Fruit fly (Drosophila melanogaster) whole organism, embryonic: Measurements from ENCODE around the gene Cpsf5.

Experiments used
- Antp ChIP-seq: fragments of 200-800 bp; sonication (Bioruptor generic); optimal IDR thresholded peaks from 3 replicates; lab custom pipeline; 2016; ENCODE audit warnings: missing biosample characterization, missing genetic modification characterization
- B-H2 ChIP-seq: fragments of 200-800 bp; sonication (Bioruptor generic); optimal IDR thresholded peaks from 2 replicates; lab custom pipeline; 2018; ENCODE audit warnings: missing biosample characterization, mild to moderate bottlenecking, missing genetic modification characterization
- Blimp-1 ChIP-seq: fragments of 200-800 bp; sonication (Bioruptor generic); optimal IDR thresholded peaks from 3 replicates; lab custom pipeline; 2018; ENCODE audit warnings: missing biosample characterization, missing genetic modification characterization, mild to moderate bottlenecking, moderate library complexity, missing genetic modification reagents
- CG11093 ChIP-seq: fragments of 200-800 bp; sonication (Bioruptor generic); IDR thresholded peaks from 3 replicates; pipeline ENCODE4 v1.3.6; 2022; ENCODE audit warnings: missing biosample characterization, missing genetic modification characterization
- CG11456 ChIP-seq: fragments of 200-800 bp; sonication (Bioruptor generic); IDR thresholded peaks from 3 replicates; pipeline ENCODE4 v1.3.6; 2022; ENCODE audit warnings: missing biosample characterization, missing genetic modification characterization
- CG12236 ChIP-seq: fragments of 200-800 bp; sonication (Bioruptor generic); optimal IDR thresholded peaks from 2 replicates; lab custom pipeline; 2016; ENCODE audit warnings: missing biosample characterization, missing genetic modification characterization
- CG12942 ChIP-seq: fragments of 200-800 bp; sonication (Bioruptor generic); optimal IDR thresholded peaks from 3 replicates; lab custom pipeline; 2016; ENCODE audit warnings: missing biosample characterization, missing genetic modification characterization
- CG14860 ChIP-seq: fragments of 200-800 bp; sonication (Bioruptor generic); IDR thresholded peaks from 3 replicates; pipeline ENCODE4 v1.3.6; 2022; ENCODE audit warnings: missing biosample characterization, missing genetic modification characterization; ENCODE audit not compliant: partially characterized antibody
- CG17612 ChIP-seq: fragments of 200-800 bp; sonication (Bioruptor generic); IDR thresholded peaks from 2 replicates; pipeline ENCODE4 v1.3.6; 2022; ENCODE audit warnings: missing biosample characterization, missing genetic modification characterization
- CG2889 ChIP-seq: fragments of 200-800 bp; sonication (Bioruptor generic); IDR thresholded peaks from 3 replicates; pipeline ENCODE4 v1.3.6; 2022; ENCODE audit warnings: missing biosample characterization, missing genetic modification characterization
- CG31224 ChIP-seq: fragments of 200-800 bp; sonication (Bioruptor generic); IDR thresholded peaks from 2 replicates; pipeline ENCODE4 v1.3.6; 2022; ENCODE audit warnings: missing biosample characterization, missing genetic modification characterization
- CG31365 ChIP-seq: fragments of 200-800 bp; sonication (Bioruptor generic); optimal IDR thresholded peaks from 2 replicates; lab custom pipeline; 2018; ENCODE audit warnings: missing biosample characterization, mild to moderate bottlenecking, missing genetic modification characterization
- CG32767 ChIP-seq: fragments of 200-800 bp; sonication (Bioruptor generic); IDR thresholded peaks from 2 replicates; pipeline ENCODE4 v1.3.6; 2022; ENCODE audit warnings: missing biosample characterization, missing genetic modification characterization
- CG3995 ChIP-seq: fragments of 200-800 bp; sonication (Bioruptor generic); optimal IDR thresholded peaks from 3 replicates; lab custom pipeline; 2016; ENCODE audit warnings: missing biosample characterization, missing genetic modification characterization
- CG4360 ChIP-seq: fragments of 200-800 bp; sonication (Bioruptor generic); IDR thresholded peaks from 2 replicates; pipeline ENCODE4 v1.3.6; 2022; ENCODE audit warnings: missing biosample characterization, missing genetic modification characterization
- CG5180 ChIP-seq: fragments of 200-800 bp; sonication (Bioruptor generic); optimal IDR thresholded peaks from 3 replicates; lab custom pipeline; 2017; ENCODE audit warnings: missing biosample characterization, missing genetic modification characterization, mild to moderate bottlenecking, moderate library complexity, missing genetic modification reagents
- CG6175 ChIP-seq: fragments of 200-800 bp; sonication (Bioruptor generic); IDR thresholded peaks from 3 replicates; pipeline ENCODE4 v1.3.6; 2022; ENCODE audit warnings: missing biosample characterization, missing genetic modification characterization
- CG6254 ChIP-seq: fragments of 200-800 bp; sonication (Bioruptor generic); optimal IDR thresholded peaks from 3 replicates; lab custom pipeline; 2017; ENCODE audit warnings: mild to moderate bottlenecking, missing biosample characterization, missing genetic modification reagents, missing genetic modification characterization
- CG6683 ChIP-seq: fragments of 200-800 bp; sonication (Bioruptor generic); optimal IDR thresholded peaks from 2 replicates; lab custom pipeline; 2017; ENCODE audit warnings: missing biosample characterization, mild to moderate bottlenecking, missing genetic modification characterization, missing genetic modification reagents
- CG7928 ChIP-seq: fragments of 200-800 bp; sonication (Bioruptor generic); optimal IDR thresholded peaks from 2 replicates; lab custom pipeline; 2017; ENCODE audit warnings: missing biosample characterization, mild to moderate bottlenecking, missing genetic modification characterization
- CTCF ChIP-seq: fragments of 200-800 bp; sonication (Bioruptor generic); optimal IDR thresholded peaks from 2 replicates; lab custom pipeline; 2017; ENCODE audit warnings: missing biosample characterization, mild to moderate bottlenecking, missing genetic modification characterization, moderate library complexity
- Chrac-16 ChIP-seq: fragments of 200-800 bp; sonication (Bioruptor generic); optimal IDR thresholded peaks from 3 replicates; lab custom pipeline; 2016; ENCODE audit warnings: missing biosample characterization, missing genetic modification characterization
- D19B ChIP-seq: fragments of 200-800 bp; sonication (Bioruptor generic); optimal IDR thresholded peaks from 2 replicates; lab custom pipeline; 2017; ENCODE audit warnings: missing biosample characterization, mild to moderate bottlenecking, missing genetic modification characterization
- Dfd ChIP-seq, 2 experiments: fragments of >200 bp; optimal IDR thresholded peaks; 2 replicates each; lab custom pipeline; 2017; ENCODE audit warnings: missing biosample characterization in 2 of 2, missing genetic modification characterization in 2 of 2
- Dip3 ChIP-seq: fragments of 200-800 bp; sonication (Bioruptor generic); optimal IDR thresholded peaks from 3 replicates; lab custom pipeline; 2016; ENCODE audit warnings: missing biosample characterization, missing genetic modification characterization
- Elba2 ChIP-seq: fragments of 200-800 bp; sonication (Bioruptor generic); optimal IDR thresholded peaks from 3 replicates; lab custom pipeline; 2016; ENCODE audit warnings: missing biosample characterization, missing genetic modification characterization
- Hand ChIP-seq: fragments of 200-800 bp; sonication (Bioruptor generic); optimal IDR thresholded peaks from 2 replicates; lab custom pipeline; 2017; ENCODE audit warnings: mild to moderate bottlenecking, missing biosample characterization, missing genetic modification reagents, missing genetic modification characterization
- HmgD ChIP-seq: fragments of 200-800 bp; sonication (Bioruptor generic); optimal IDR thresholded peaks from 3 replicates; lab custom pipeline; 2016; ENCODE audit warnings: missing biosample characterization, missing genetic modification characterization
- NFAT ChIP-seq: fragments of 200-800 bp; sonication (Bioruptor generic); IDR thresholded peaks from 2 replicates; pipeline ENCODE4 v1.3.6; 2022; ENCODE audit warnings: missing biosample characterization, missing genetic modification characterization
- Neu2 ChIP-seq: fragments of 200-800 bp; sonication (Bioruptor generic); optimal IDR thresholded peaks from 3 replicates; lab custom pipeline; 2016; ENCODE audit warnings: missing biosample characterization, missing genetic modification characterization, borderline replicate concordance
- Nf-YC ChIP-seq: fragments of 200-800 bp; optimal IDR thresholded peaks from 3 replicates; lab custom pipeline; 2019; ENCODE audit warnings: missing biosample characterization, mild to moderate bottlenecking, missing genetic modification characterization, moderate library complexity
- Oaz ChIP-seq: fragments of 200-800 bp; sonication (Bioruptor generic); IDR thresholded peaks from 2 replicates; pipeline ENCODE4 v1.3.6; 2022; ENCODE audit warnings: missing biosample characterization, missing genetic modification characterization
- Opbp ChIP-seq: fragments of 200-800 bp; sonication (Bioruptor generic); IDR thresholded peaks from 3 replicates; pipeline ENCODE4 v1.3.6; 2022; ENCODE audit warnings: missing biosample characterization, missing genetic modification characterization; ENCODE audit not compliant: partially characterized antibody
- Pdp1 ChIP-seq, 2 experiments: fragments of 200-800 bp; sonication (Bioruptor generic); optimal IDR thresholded peaks; 3 replicates each; lab custom pipeline; 2016; ENCODE audit warnings: missing biosample characterization in 2 of 2, missing genetic modification characterization in 2 of 2, mild to moderate bottlenecking in 1 of 2, moderate library complexity in 1 of 2
- Tbp ChIP-seq: fragments of >200 bp; optimal IDR thresholded peaks from 2 replicates; lab custom pipeline; 2018; ENCODE audit warnings: missing biosample characterization, missing genetic modification characterization
- ara ChIP-seq: fragments of 200-800 bp; sonication (Bioruptor generic); IDR thresholded peaks from 2 replicates; pipeline ENCODE4 v1.3.6; 2022; ENCODE audit warnings: missing biosample characterization, missing genetic modification characterization
- bsh ChIP-seq, 2 experiments: fragments of 200-800 bp; sonication (Bioruptor generic); optimal IDR thresholded peaks; 2 replicates each; lab custom pipeline; 2017 to 2018; ENCODE audit warnings: mild to moderate bottlenecking in 2 of 2, missing biosample characterization in 2 of 2, missing genetic modification characterization in 2 of 2, moderate library complexity in 1 of 2
- cas ChIP-seq: fragments of 200-800 bp; sonication (Bioruptor generic); IDR thresholded peaks from 2 replicates; pipeline ENCODE4 v1.3.6; 2022; ENCODE audit warnings: missing biosample characterization, missing genetic modification characterization
- cg ChIP-seq: fragments of 200-800 bp; sonication (Bioruptor generic); optimal IDR thresholded peaks from 3 replicates; lab custom pipeline; 2019; ENCODE audit warnings: missing biosample characterization, mild to moderate bottlenecking, missing genetic modification characterization, moderate library complexity
- chm ChIP-seq: fragments of 200-800 bp; sonication (Bioruptor generic); IDR thresholded peaks from 2 replicates; pipeline ENCODE4 v1.3.6; 2022; ENCODE audit warnings: missing biosample characterization, missing genetic modification characterization
- dm ChIP-seq: fragments of 200-800 bp; sonication (Bioruptor generic); optimal IDR thresholded peaks from 3 replicates; lab custom pipeline; 2016; ENCODE audit warnings: missing biosample characterization, missing genetic modification characterization
- fd64A ChIP-seq: fragments of 200-800 bp; sonication (Bioruptor generic); optimal IDR thresholded peaks from 3 replicates; lab custom pipeline; 2018; ENCODE audit warnings: missing biosample characterization, mild to moderate bottlenecking, missing genetic modification characterization
- gcm2 ChIP-seq: fragments of 200-800 bp; sonication (Bioruptor generic); optimal IDR thresholded peaks from 2 replicates; lab custom pipeline; 2016; ENCODE audit warnings: missing biosample characterization, missing genetic modification characterization
- her ChIP-seq: fragments of 200-800 bp; sonication (Bioruptor generic); optimal IDR thresholded peaks from 2 replicates; lab custom pipeline; 2016; ENCODE audit warnings: missing biosample characterization, missing genetic modification characterization
- jumu ChIP-seq: fragments of 200-800 bp; sonication (Bioruptor generic); optimal IDR thresholded peaks from 3 replicates; lab custom pipeline; 2016; ENCODE audit warnings: missing biosample characterization, missing genetic modification characterization
- pita ChIP-seq: fragments of 200-800 bp; sonication (Bioruptor generic); optimal IDR thresholded peaks from 2 replicates; lab custom pipeline; 2017; ENCODE audit warnings: missing biosample characterization, mild to moderate bottlenecking, missing genetic modification characterization
- salm ChIP-seq: fragments of 200-800 bp; sonication (Bioruptor generic); optimal IDR thresholded peaks from 2 replicates; lab custom pipeline; 2018; ENCODE audit warnings: missing biosample characterization, mild to moderate bottlenecking, missing genetic modification characterization
- shn ChIP-seq: fragments of 200-800 bp; sonication (Bioruptor generic); optimal IDR thresholded peaks from 3 replicates; lab custom pipeline; 2016; ENCODE audit warnings: missing biosample characterization, missing genetic modification characterization
- slou ChIP-seq: fragments of 200-800 bp; sonication (Bioruptor generic); optimal IDR thresholded peaks from 3 replicates; lab custom pipeline; 2016; ENCODE audit warnings: missing biosample characterization, missing genetic modification characterization
- tx ChIP-seq: fragments of 200-800 bp; sonication (Bioruptor generic); optimal IDR thresholded peaks from 2 replicates; lab custom pipeline; 2016; ENCODE audit warnings: missing biosample characterization, missing genetic modification characterization
- wek ChIP-seq: fragments of 200-800 bp; sonication (Bioruptor generic); optimal IDR thresholded peaks from 3 replicates; lab custom pipeline; 2018; ENCODE audit warnings: missing biosample characterization, mild to moderate bottlenecking, missing genetic modification characterization, moderate library complexity
- z ChIP-seq: fragments of 200-800 bp; sonication (Bioruptor generic); IDR thresholded peaks from 3 replicates; pipeline ENCODE4 v1.3.6; 2022; ENCODE audit warnings: missing biosample characterization, missing genetic modification characterization
- zf30C ChIP-seq: fragments of 200-800 bp; sonication (Bioruptor generic); optimal IDR thresholded peaks from 3 replicates; lab custom pipeline; 2018; ENCODE audit warnings: missing biosample characterization, mild to moderate bottlenecking, missing genetic modification characterization

The Cpsf5 gene

DNA sequence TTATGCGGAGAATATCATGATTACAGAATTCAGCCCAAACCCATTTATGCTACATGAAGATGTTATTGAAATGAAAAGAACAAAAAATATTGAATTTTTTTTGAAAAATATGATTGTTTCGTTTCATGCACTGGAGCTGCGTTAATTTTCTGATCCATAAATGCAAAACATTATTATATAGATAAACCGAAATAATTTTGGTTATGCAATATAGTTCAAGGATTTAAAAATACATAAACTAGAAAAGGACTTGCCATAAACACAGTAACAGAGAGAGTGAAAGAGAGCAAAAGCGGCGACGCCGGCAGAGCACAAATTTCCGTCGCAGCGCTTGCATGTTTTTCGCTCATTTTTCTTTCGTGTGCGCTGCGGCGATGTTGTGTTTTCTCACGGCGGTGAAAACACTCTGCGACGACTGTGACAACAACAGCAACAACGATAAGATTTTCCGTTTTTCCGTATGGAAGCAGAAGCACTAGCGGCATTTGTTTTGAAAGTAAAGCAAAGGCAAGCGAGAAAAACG is 51.5 kb downstream of the Cpsf5 start (continued):
- peak; percentile 9; the same call in 1 of the 2 replicates for TF ChIP-seq NFAT
- TF ChIP-seq salm (tag; lab: Kevin White, UChicago), result peak; percentile 89
- peak; percentile 62 for TF ChIP-seq fd64A (GFP tag; lab: Kevin White, UChicago)
- TF ChIP-seq B-H2 (GFP tag; lab: Kevin White, UChicago), result peak; percentile 57
- no peak for TF ChIP-seq slou (GFP tag; lab: Kevin White, UChicago)
- peak; percentile 53 for TF ChIP-seq CTCF
- TF ChIP-seq tx (GFP tag; lab: Kevin White, UChicago), result peak; percentile 59
- peak; percentile 71 for TF ChIP-seq CG12942 (GFP tag; lab: Kevin White, UChicago)
- TF ChIP-seq Nf-YC, result peak; percentile 81
- TF ChIP-seq wek (GFP tag; lab: Kevin White, UChicago), result peak; percentile 9
- peak; percentile 84 for TF ChIP-seq CG6683 (GFP tag; lab: Kevin White, UChicago)
- TF ChIP-seq chm (GFP tag; lab: Robert Waterston, UW), result peak; percentile 60
- 0 out of 3 replicates have a peak, but pooled peaks have one; percentile 26 for TF ChIP-seq CG11093 (GFP tag; lab: Robert Waterston, UW)
- peak; percentile 78 for TF ChIP-seq CG32767
- TF ChIP-seq CG17612, result no peak
- TF ChIP-seq Dip3 (GFP tag; lab: Kevin White, UChicago), result peak; percentile 41
- TF ChIP-seq CG4360 (GFP tag; lab: Robert Waterston, UW), result peak; percentile 81
- no peak for TF ChIP-seq dm (GFP tag; lab: Kevin White, UChicago)
- peak; percentile 54 for TF ChIP-seq CG31365
- no peak for TF ChIP-seq pita (GFP tag; lab: Kevin White, UChicago)
- TF ChIP-seq Oaz (GFP tag; lab: Robert Waterston, UW), result peak; percentile 59
- TF ChIP-seq CG7928 (GFP tag; lab: Kevin White, UChicago), result peak; percentile 25
- peak; percentile 47 for TF ChIP-seq gcm2 (GFP tag; lab: Kevin White, UChicago)
- TF ChIP-seq jumu, result peak; percentile 44
- peak; percentile 85 for TF ChIP-seq Hand (GFP tag; lab: Kevin White, UChicago)
- TF ChIP-seq CG5180 (GFP tag; lab: Kevin White, UChicago), result peak; percentile 81
- peak; percentile 72 for TF ChIP-seq D19B
- TF ChIP-seq Dfd (GFP tag; optimal IDR thresholded peaks at IDR 0.05; lab: Kevin White, UChicago), result no peak
- peak; percentile 60 for TF ChIP-seq CG12236 (GFP tag; lab: Kevin White, UChicago)
- peak; percentile 48 for TF ChIP-seq Antp (GFP tag; lab: Kevin White, UChicago)
- peak; percentile 88 for TF ChIP-seq CG6254 (GFP tag; lab: Kevin White, UChicago)
- TF ChIP-seq ara, result peak; percentile 58; the same call in 1 of the 2 replicates
- peak; percentile 53; the same call in 2 of the 3 replicates for TF ChIP-seq Opbp
- TF ChIP-seq shn (GFP tag; lab: Kevin White, UChicago), result peak; percentile 69
- TF ChIP-seq zf30C (GFP tag; lab: Kevin White, UChicago), result no peak
- no peak for TF ChIP-seq Tbp
- TF ChIP-seq CG2889 (GFP tag; lab: Robert Waterston, UW), result no peak
- TF ChIP-seq z (GFP tag; lab: Robert Waterston, UW), result no peak; the same call in 2 of the 3 replicates
- TF ChIP-seq Pdp1 (GFP tag; optimal IDR thresholded peaks at IDR 0.05; lab: Kevin White, UChicago), result peak; percentile 74 to 98
- TF ChIP-seq, all 482 proteins: peak for 375

DNA sequence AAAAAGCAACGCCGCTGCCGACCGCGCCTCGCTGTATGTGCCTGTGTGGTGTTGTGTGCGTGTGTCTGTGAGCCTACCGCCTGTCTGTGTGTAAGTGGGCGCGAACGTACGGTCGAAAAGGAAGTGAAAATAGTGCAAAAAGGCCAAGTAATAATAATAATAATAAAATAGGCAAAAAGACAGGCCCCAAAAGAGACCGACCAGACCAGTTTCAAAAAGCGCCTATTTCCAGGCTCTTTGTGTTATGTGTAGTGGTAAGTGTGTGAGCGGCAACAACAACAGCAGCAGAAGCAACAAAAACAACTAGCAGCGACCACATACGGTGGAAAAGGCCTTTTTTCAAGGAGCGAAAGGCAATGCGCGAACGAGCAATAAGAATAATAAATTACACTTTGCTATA is 52.0 kb downstream of the Cpsf5 start:
- no peak for TF ChIP-seq dm (GFP tag; lab: Kevin White, UChicago)
- TF ChIP-seq Elba2, result peak; percentile 49
- no peak for TF ChIP-seq CG3995
- TF ChIP-seq Chrac-16, result no peak
- TF ChIP-seq CG31224 (GFP tag; lab: Robert Waterston, UW), result no peak
- no peak for TF ChIP-seq CG11456 (GFP tag; lab: Robert Waterston, UW)
- no peak for TF ChIP-seq CG6175 (GFP tag; lab: Robert Waterston, UW)
- no peak for TF ChIP-seq CG14860 (GFP tag; lab: Robert Waterston, UW)
- TF ChIP-seq bsh (GFP tag; optimal IDR thresholded peaks at IDR 0.05; lab: Kevin White, UChicago), result peak in 1 of 2 experiments; percentile 20
- no peak for TF ChIP-seq HmgD
- no peak for TF ChIP-seq Blimp-1 (GFP tag; lab: Kevin White, UChicago)
- peak; percentile 86 for TF ChIP-seq cg (GFP tag; lab: Kevin White, UChicago)
- TF ChIP-seq her (GFP tag; lab: Kevin White, UChicago), result no peak
- no peak for TF ChIP-seq Neu2 (GFP tag; lab: Kevin White, UChicago)
- TF ChIP-seq cas (GFP tag; lab: Robert Waterston, UW), result no peak
